Fruit fly (Drosophila melanogaster) S2 (cell line): Measurements from ENCODE around the gene CG4995.

Experiments
- CG8478 ChIP-seq: fragments of >200 bp; optimal IDR thresholded peaks from 2 replicates; lab custom pipeline; 2018
- CTCF ChIP-seq, 2 experiments: fragments of >200 bp; optimal IDR thresholded peaks; 2 replicates each; lab custom pipeline; 2018

The CG4995 gene

dm6 chr2L:10322176-10322575, at the start of gene CG4995:
Gene CG4995, plus strand, starts transcription at chr2L:10322476.
- TF ChIP-seq CG8478 (lab: Kevin White, UChicago), result no peak

dm6 chr2L:10276436-10276835, 45.8 kb upstream of the CG4995 start:
- TF ChIP-seq CTCF (optimal IDR thresholded peaks at IDR 0.05; lab: Kevin White, UChicago), result no peak
- TF ChIP-seq CG8478 (lab: Kevin White, UChicago), result no peak

DNA sequence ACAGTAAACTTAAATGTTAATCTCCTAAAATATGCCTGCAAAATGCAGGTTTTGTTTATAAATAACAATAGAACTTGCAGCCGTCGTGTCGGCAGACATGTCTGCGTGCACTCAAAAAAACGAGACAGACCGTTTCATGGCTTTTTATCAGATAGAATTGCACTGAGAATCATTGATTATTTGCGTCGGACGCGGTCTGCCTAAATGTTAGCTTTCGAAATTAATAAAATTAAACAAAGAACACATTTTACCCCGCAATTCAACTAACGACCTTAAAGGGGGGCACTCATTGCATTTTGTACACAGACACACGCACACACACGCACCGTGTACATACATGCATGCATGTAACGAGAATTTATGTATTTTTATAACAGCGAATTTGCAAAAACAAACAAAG, 45.4 kb upstream of the CG4995 start:
- TF ChIP-seq CG8478 (lab: Kevin White, UChicago) (no peak), CTCF (optimal IDR thresholded peaks at IDR 0.05; lab: Kevin White, UChicago) (no peak)

DNA sequence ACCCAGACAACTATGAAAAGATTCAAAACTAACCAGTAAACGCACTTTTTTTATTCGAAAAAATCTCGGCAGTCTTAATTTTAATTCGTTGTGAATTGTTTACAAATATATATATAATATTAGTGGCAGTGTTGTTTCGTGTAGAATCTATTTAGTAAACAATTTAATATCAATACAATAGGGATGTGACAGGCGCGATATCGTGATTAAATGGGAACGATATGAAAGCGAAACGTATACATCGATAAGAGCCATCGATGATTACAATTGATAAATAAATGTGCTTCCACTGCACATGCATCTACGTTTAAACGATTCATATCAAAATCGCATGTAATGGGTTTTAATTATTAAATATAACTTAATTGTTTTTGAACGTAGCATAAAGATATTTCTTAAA, 44.9 kb upstream of the CG4995 start:
- TF ChIP-seq CTCF (optimal IDR thresholded peaks at IDR 0.05; lab: Kevin White, UChicago) (peak in 1 of 2 experiments; percentile 9), CG8478 (lab: Kevin White, UChicago) (no peak)

DNA sequence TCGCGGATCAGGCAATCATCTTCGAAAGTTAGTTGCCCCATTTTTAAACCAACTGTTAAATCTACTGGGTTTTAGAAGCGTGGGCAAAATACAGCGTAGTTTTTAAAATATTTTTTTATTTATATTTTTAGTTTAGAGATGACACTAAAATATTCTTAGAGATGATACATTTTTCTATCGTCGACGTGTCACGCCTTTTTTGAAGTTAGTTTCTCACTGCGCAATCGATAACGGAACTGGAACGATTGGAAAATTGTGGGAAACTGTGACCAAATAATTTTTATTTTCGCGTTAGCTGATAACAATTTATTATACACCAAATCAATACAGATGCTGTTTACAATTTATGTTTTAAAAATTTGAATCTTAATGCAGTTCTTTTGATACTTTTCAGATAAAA, 43.6 kb upstream of the CG4995 start, which contains the start of gene Utx:
Gene Utx, minus strand, starts transcription at position 154 of the 400 bp plus-strand sequence.
- TF ChIP-seq CG8478 (lab: Kevin White, UChicago) (no peak), CTCF (optimal IDR thresholded peaks at IDR 0.05; lab: Kevin White, UChicago) (peak in 1 of 2 experiments; percentile 21)

- TF ChIP-seq CG8478 (lab: Kevin White, UChicago), result no peak
- TF ChIP-seq CTCF (optimal IDR thresholded peaks at IDR 0.05; lab: Kevin White, UChicago), result no peak
Measured at dm6 chr2L:10280772-10281171, 41.5 kb upstream of the CG4995 start, which contains the start of gene CG34043. Gene CG34043, minus strand, starts transcription at chr2L:10280872.

DNA sequence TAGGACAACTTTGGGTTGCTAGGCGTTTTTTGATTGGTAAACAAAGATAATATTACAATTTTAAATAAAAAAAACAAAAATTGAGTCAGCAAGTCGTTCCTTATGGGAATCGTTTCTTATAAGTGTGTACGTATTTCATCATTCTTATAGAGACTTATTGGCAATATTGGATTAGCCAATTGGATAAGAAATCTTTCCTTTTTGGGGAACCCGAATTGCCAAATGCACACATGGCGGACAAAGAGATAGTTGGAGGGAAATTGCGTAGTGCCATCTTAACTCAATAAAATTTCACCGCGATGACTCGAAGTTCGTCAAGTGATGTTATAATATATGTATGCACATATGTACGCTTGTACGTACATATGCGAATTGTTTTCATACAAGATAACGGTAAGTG, 31.0 kb upstream of the CG4995 start:
- TF ChIP-seq CTCF (optimal IDR thresholded peaks at IDR 0.05; lab: Kevin White, UChicago) (no peak), CG8478 (lab: Kevin White, UChicago) (no peak)

DNA sequence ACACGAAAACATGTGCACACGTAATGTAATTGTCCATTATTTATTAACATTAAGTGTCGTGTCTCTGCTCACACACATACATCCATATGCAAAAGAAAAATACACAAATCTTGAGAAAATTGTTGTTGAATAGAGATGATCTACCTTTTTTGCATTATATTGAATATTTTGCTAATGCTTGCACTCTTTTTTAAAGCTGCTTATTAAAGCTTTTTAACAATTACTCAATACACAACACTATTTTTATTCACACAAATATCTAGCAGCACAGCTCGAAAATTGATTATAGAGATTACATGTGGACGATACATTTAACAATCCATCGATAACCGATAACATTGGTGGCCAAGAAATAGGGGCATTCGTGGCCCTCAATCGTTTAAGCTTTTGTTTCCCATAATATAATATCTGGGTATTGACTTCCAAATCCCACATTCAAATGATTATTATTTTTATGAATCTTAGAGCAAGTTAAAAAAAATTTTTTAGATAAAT, 30.2 kb upstream of the CG4995 start, which contains the start of gene Ufd4:
Gene Ufd4, minus strand, starts transcription at position 300 of the 495 bp plus-strand sequence.
- TF ChIP-seq CG8478 (lab: Kevin White, UChicago) (no peak), CTCF (optimal IDR thresholded peaks at IDR 0.05; lab: Kevin White, UChicago) (no peak)

DNA sequence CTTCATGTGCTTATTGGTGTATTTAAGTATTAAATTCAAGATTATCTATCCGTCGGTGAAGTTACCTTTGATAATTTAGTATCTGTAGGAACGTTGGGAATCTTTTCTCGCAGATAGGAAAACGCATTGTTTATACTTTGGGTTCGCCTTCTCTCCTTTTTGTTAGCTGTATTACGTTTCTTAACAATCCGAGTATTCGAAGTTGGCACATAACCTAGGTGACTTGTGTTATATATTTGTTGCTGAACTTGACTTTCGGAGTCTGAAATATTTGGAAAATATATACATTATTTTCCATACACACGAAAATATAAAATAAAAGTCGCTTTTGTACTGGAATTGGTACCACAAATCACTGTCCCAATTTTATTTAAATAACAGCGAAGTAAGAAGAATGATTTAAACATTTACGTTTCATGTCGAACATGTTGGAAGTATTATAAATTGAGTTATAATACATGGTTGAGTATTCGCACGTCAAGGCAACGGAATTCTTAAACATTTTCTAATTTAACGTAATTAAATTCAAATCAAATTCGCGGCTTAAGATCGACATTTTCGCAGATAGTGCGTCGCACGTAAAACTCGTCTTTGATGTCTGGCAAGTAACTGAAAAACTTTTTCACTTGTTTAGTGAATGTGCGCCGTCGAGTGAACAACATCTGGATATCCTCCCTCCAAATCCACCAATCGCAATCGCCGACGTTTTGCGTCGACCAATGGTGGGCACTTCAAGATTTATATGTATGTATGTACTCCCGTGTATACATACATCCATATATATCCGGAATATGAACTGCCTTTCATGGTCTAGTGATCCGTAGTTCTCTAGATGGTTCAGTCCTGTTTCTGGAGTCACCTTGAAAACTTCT, 27.2 kb upstream of the CG4995 start, which contains the start of gene Hand:
Gene Hand, minus strand, starts transcription at position 588 of the 872 bp plus-strand sequence.
- TF ChIP-seq CG8478 (lab: Kevin White, UChicago), result no peak

dm6 chr2L:10298306-10298705, 24.0 kb upstream of the CG4995 start:
- TF ChIP-seq CG8478 (lab: Kevin White, UChicago) (no peak), CTCF (optimal IDR thresholded peaks at IDR 0.05; lab: Kevin White, UChicago) (peak; percentile 19 to 40)

- TF ChIP-seq CG8478 (lab: Kevin White, UChicago) (no peak), CTCF (optimal IDR thresholded peaks at IDR 0.05; lab: Kevin White, UChicago) (no peak)
Measured at dm6 chr2L:10299077-10299809, 23.0 kb upstream of the CG4995 start.

- TF ChIP-seq CTCF (optimal IDR thresholded peaks at IDR 0.05; lab: Kevin White, UChicago) (no peak), CG8478 (lab: Kevin White, UChicago) (no peak)
Measured at dm6 chr2L:10299810-10300147, 22.5 kb upstream of the CG4995 start, which contains the start of gene CYLD. Gene CYLD, minus strand, starts transcription at chr2L:10299847.

- TF ChIP-seq CTCF (optimal IDR thresholded peaks at IDR 0.05; lab: Kevin White, UChicago), result no peak
- no peak for TF ChIP-seq CG8478 (lab: Kevin White, UChicago)
Measured at dm6 chr2L:10301918-10302317, 20.4 kb upstream of the CG4995 start, which contains the start of gene CG13138. Gene CG13138, minus strand, starts transcription at chr2L:10302018.

DNA sequence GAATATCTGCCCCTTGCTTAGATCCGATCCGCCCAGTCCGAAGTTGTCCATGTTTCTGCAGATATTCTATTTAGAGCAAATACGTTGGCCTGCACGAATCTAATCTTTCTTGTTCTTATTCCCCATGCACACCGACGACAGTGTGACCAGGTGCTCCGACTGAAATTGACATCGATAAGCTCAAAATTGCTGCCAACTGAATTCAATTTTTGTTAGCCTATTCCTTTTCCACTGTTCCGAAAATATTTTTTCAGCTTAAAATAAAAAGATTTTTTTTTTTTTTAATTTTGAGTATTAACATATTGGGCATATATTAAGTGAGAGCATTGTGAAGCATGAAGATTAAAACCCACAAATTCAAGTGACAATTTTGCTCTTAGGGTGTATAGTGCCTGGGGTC, 18.5 kb upstream of the CG4995 start, which contains the start of gene nmd:
Gene nmd, minus strand, starts transcription at position 162 of the 400 bp plus-strand sequence.
- TF ChIP-seq CTCF (optimal IDR thresholded peaks at IDR 0.05; lab: Kevin White, UChicago), result peak in 1 of 2 experiments; percentile 48
- no peak for TF ChIP-seq CG8478 (lab: Kevin White, UChicago)
